Worm (Caenorhabditis elegans): Measurements from ENCODE around the gene gbf-1.

DNA sequence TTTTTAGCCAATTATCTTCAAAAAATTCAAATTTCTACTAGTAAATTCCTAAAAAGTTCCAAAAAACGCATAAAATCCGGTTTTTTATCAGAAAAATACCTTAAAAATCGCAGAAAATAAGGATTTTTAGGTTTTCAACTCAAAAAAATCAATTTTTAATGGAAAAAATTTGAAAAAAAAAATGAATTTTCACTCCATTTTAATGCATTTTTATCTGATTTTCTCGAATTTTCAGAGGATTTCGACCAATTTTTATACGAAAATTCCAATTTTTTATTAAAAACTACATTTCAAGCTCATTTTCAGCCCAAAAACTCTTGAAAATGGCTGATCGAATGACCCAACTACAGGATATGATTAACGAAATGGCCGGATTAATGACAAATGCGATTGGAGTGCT is 3.8 kb upstream of the gbf-1 start, which contains the start of gene mdt-21:
- TF ChIP-seq elt-3 (tag; optimal IDR thresholded peaks at IDR 0.05) = no peak
- no peak for TF ChIP-seq skn-1 (tag; optimal IDR thresholded peaks at IDR 0.05)
- TF ChIP-seq nhr-12 (tag; optimal IDR thresholded peaks at IDR 0.05) = no peak
- no peak for TF ChIP-seq unc-62 (GFP tag; optimal IDR thresholded peaks at IDR 0.05)
- TF ChIP-seq tbx-2 (tag; optimal IDR thresholded peaks at IDR 0.05) = no peak
- no peak for TF ChIP-seq fkh-10 (GFP tag; optimal IDR thresholded peaks at IDR 0.05)
- TF ChIP-seq elt-2 (tag; optimal IDR thresholded peaks at IDR 0.05) = no peak
- no peak for TF ChIP-seq pha-4 (tag; optimal IDR thresholded peaks at IDR 0.05)
- no peak for TF ChIP-seq ama-1 (optimal IDR thresholded peaks at IDR 0.05)
